Worm (Caenorhabditis elegans): Measurements from ENCODE around the gene math-6.
A peak's percentile ranks its signal among the peaks of the same experiment; 100 is the strongest.

math-6 gene

ce11 chrII:1851716-1852115 is 32.8 kb downstream of the math-6 start (continued):
- peak; percentile 45; the same call in 1 of the 2 replicates for TF ChIP-seq nfyb-1 (GFP tag; IDR thresholded peaks at IDR 0.05)
- TF ChIP-seq dox-1 (GFP tag; IDR thresholded peaks at IDR 0.05) = peak; percentile 73
- no peak for TF ChIP-seq F22D6.2 (tag; optimal IDR thresholded peaks at IDR 0.05)
- no peak for TF ChIP-seq gei-17 (GFP tag; optimal IDR thresholded peaks at IDR 0.05)
- no peak for TF ChIP-seq K12H6.12 (tag; optimal IDR thresholded peaks at IDR 0.05)
- no peak for TF ChIP-seq ceh-40 (GFP tag; IDR thresholded peaks at IDR 0.05)
- no peak for TF ChIP-seq ccch-3 (GFP tag; optimal IDR thresholded peaks at IDR 0.05)
- TF ChIP-seq mes-4 (tag; optimal IDR thresholded peaks at IDR 0.05) = no peak
- no peak for TF ChIP-seq madf-3 (GFP tag; IDR thresholded peaks at IDR 0.05)
- no peak for TF ChIP-seq ceh-58 (GFP tag; IDR thresholded peaks at IDR 0.05)
- TF ChIP-seq snpc-4 (GFP tag; optimal IDR thresholded peaks at IDR 0.05) = no peak
- no peak for TF ChIP-seq snpc-4 (tag; optimal IDR thresholded peaks at IDR 0.05)
- TF ChIP-seq madf-6 (GFP tag; IDR thresholded peaks at IDR 0.05) = no peak
- peak; percentile 85 for TF ChIP-seq ets-4 (GFP tag; optimal IDR thresholded peaks at IDR 0.05)
- peak; percentile 82 for TF ChIP-seq ztf-22 (GFP tag; optimal IDR thresholded peaks at IDR 0.05)

- TF ChIP-seq ztf-6 (GFP tag; IDR thresholded peaks at IDR 0.05) (no peak), D2030.7 (GFP tag; IDR thresholded peaks at IDR 0.05) (no peak), snpc-3.4 (tag; optimal IDR thresholded peaks at IDR 0.05) (no peak), hrde-1 (tag; optimal IDR thresholded peaks at IDR 0.05; ENCODE audit: borderline replicate concordance) (no peak), Y67H2A.10 (GFP tag; conservative IDR thresholded peaks at IDR 0.05) (no peak)
Measured at ce11 chrII:1850840-1851294, 33.7 kb downstream of the math-6 start, which contains the start of gene C52E2.3. Gene C52E2.3 (plus strand): TSS chrII:1851244.

ce11 chrII:1850299-1850698 is 34.2 kb downstream of the math-6 start, which contains the start of gene fbxb-96:
Gene fbxb-96 (minus strand): TSS chrII:1850399.
- no peak for TF ChIP-seq ekl-4 (GFP tag; IDR thresholded peaks at IDR 0.05)
- no peak for TF ChIP-seq madf-3 (GFP tag; IDR thresholded peaks at IDR 0.05)
- TF ChIP-seq cebp-1 (GFP tag; IDR thresholded peaks at IDR 0.05) = no peak
- no peak for TF ChIP-seq cebp-1 (tag; optimal IDR thresholded peaks at IDR 0.05)
- no peak for TF ChIP-seq aptf-3 (GFP tag; IDR thresholded peaks at IDR 0.05)
- TF ChIP-seq Y53F4B.3 (GFP tag; IDR thresholded peaks at IDR 0.05) = no peak
- TF ChIP-seq lin-35 (GFP tag; optimal IDR thresholded peaks at IDR 0.05) = no peak

ce11 chrII:1848109-1848508 is 36.4 kb downstream of the math-6 start, which contains the start of gene fbxb-97:
Gene fbxb-97 (minus strand): TSS chrII:1848161.
- TF ChIP-seq lin-26 (GFP tag; IDR thresholded peaks at IDR 0.05) (no peak), rec-8 (tag; optimal IDR thresholded peaks at IDR 0.05) (no peak), hmg-1.2 (GFP tag; IDR thresholded peaks at IDR 0.05) (peak; percentile 20; the same call in 1 of the 2 replicates), madf-6 (GFP tag; IDR thresholded peaks at IDR 0.05) (peak; percentile 42; the same call in 1 of the 2 replicates), ekl-4 (GFP tag; IDR thresholded peaks at IDR 0.05) (no peak), mes-4 (tag; optimal IDR thresholded peaks at IDR 0.05) (no peak)

ce11 chrII:1844552-1844951 is 40.0 kb downstream of the math-6 start:
- TF ChIP-seq hrde-1 (tag; optimal IDR thresholded peaks at IDR 0.05; ENCODE audit: borderline replicate concordance) (no peak), nfyb-1 (GFP tag; IDR thresholded peaks at IDR 0.05) (peak; percentile 58; the same call in 1 of the 2 replicates)

ce11 chrII:1842894-1843293 is 41.6 kb downstream of the math-6 start, which contains the start of the genes C52E2.5 and C52E2.4:
Gene C52E2.5 (minus strand): TSS chrII:1842936.
Gene C52E2.4 (plus strand): TSS chrII:1843145.
- TF ChIP-seq die-1 (tag; optimal IDR thresholded peaks at IDR 0.05) (no peak), ZK185.1 (tag; optimal IDR thresholded peaks at IDR 0.05; ENCODE audit: poor library complexity, severe bottlenecking) (no peak), nhr-80 (tag; optimal IDR thresholded peaks at IDR 0.05) (peak; percentile 60)
